Worm (Caenorhabditis elegans): ENCODE data around the gene R08F11.7.

- no peak for TF ChIP-seq ztf-11 (tag; optimal IDR thresholded peaks at IDR 0.05)
- no peak for TF ChIP-seq lin-13 (tag; optimal IDR thresholded peaks at IDR 0.05)
- TF ChIP-seq snpc-4 (tag; optimal IDR thresholded peaks at IDR 0.05), result no peak
- TF ChIP-seq sem-2 (GFP tag; optimal IDR thresholded peaks at IDR 0.05), result no peak
- no peak for TF ChIP-seq hlh-1 (tag; optimal IDR thresholded peaks at IDR 0.05)
- TF ChIP-seq lsy-2 (tag; optimal IDR thresholded peaks at IDR 0.05), result no peak
- no peak for TF ChIP-seq unc-62 (GFP tag; optimal IDR thresholded peaks at IDR 0.05)
Observed at ce11 chrV:3807846-3808245, 18.0 kb downstream of the R08F11.7 start.
